Fruit fly (Drosophila melanogaster) whole organism, embryonic: ENCODE results near the gene XRCC1.

Source experiments
- B-H2 ChIP-seq: fragments of 200-800 bp; sonication (Bioruptor generic); optimal IDR thresholded peaks from 2 replicates; lab custom pipeline; 2018; ENCODE audit warnings: missing biosample characterization, mild to moderate bottlenecking, missing genetic modification characterization
- Blimp-1 ChIP-seq: fragments of 200-800 bp; sonication (Bioruptor generic); optimal IDR thresholded peaks from 3 replicates; lab custom pipeline; 2018; ENCODE audit warnings: missing biosample characterization, missing genetic modification characterization, mild to moderate bottlenecking, moderate library complexity, missing genetic modification reagents
- CG15696 ChIP-seq: fragments of 200-800 bp; sonication (Bioruptor generic); optimal IDR thresholded peaks from 2 replicates; lab custom pipeline; 2019; ENCODE audit warnings: missing biosample characterization, mild to moderate bottlenecking, missing genetic modification characterization, moderate library complexity
- CG17612 ChIP-seq: fragments of 200-800 bp; sonication (Bioruptor generic); IDR thresholded peaks from 2 replicates; pipeline ENCODE4 v1.3.6; 2022; ENCODE audit warnings: missing biosample characterization, missing genetic modification characterization
- CG4328 ChIP-seq: fragments of 200-800 bp; sonication (Bioruptor generic); optimal IDR thresholded peaks from 3 replicates; lab custom pipeline; 2017; ENCODE audit warnings: missing biosample characterization, missing genetic modification reagents, missing genetic modification characterization
- ab ChIP-seq: fragments of 200-800 bp; sonication (Bioruptor generic); optimal IDR thresholded peaks from 2 replicates; lab custom pipeline; 2016; ENCODE audit warnings: missing biosample characterization, missing genetic modification characterization
- sisA ChIP-seq: fragments of 200-800 bp; sonication (Bioruptor generic); IDR thresholded peaks from 2 replicates; pipeline ENCODE4 v1.3.6; 2022; ENCODE audit warnings: missing biosample characterization, missing genetic modification characterization
- z ChIP-seq: fragments of 200-800 bp; sonication (Bioruptor generic); IDR thresholded peaks from 3 replicates; pipeline ENCODE4 v1.3.6; 2022; ENCODE audit warnings: missing biosample characterization, missing genetic modification characterization

- TF ChIP-seq B-H2 (no peak), z (GFP tag; lab: Robert Waterston, UW) (no peak), CG15696 (tag; lab: Kevin White, UChicago) (no peak), CG4328 (no peak), Blimp-1 (no peak), ab (GFP tag; lab: Kevin White, UChicago) (no peak), CG17612 (GFP tag; lab: Robert Waterston, UW) (no peak), sisA (no peak)
Measured at dm6 chrX:5317170-5317569, 12.5 kb upstream of the XRCC1 start, which contains the start of the genes CG15930 and Sas10.
